Fruit fly (Drosophila melanogaster): ENCODE data around the gene CG42587.

- no peak for TF ChIP-seq HLH3B (GFP tag; IDR thresholded peaks at IDR 0.05)
- TF ChIP-seq CG18764 (GFP tag; optimal IDR thresholded peaks at IDR 0.05): no peak
- no peak for TF ChIP-seq onecut (GFP tag; IDR thresholded peaks at IDR 0.05)
- no peak for TF ChIP-seq CG13296 (GFP tag; optimal IDR thresholded peaks at IDR 0.05)
- no peak for TF ChIP-seq pzg (GFP tag; optimal IDR thresholded peaks at IDR 0.05)
- TF ChIP-seq CG8924 (tag; optimal IDR thresholded peaks at IDR 0.05): no peak
- no peak for TF ChIP-seq CG12155 (GFP tag; optimal IDR thresholded peaks at IDR 0.05)
- TF ChIP-seq ap (GFP tag; IDR thresholded peaks at IDR 0.05): no peak
- TF ChIP-seq jigr1 (GFP tag; IDR thresholded peaks at IDR 0.05): no peak
- TF ChIP-seq wdn (GFP tag; IDR thresholded peaks at IDR 0.05): no peak
- TF ChIP-seq CG8478 (optimal IDR thresholded peaks at IDR 0.05): no peak
- no peak for TF ChIP-seq CG6272 (GFP tag; IDR thresholded peaks at IDR 0.05)
These were observed 889 bp downstream of the CG42587 start, which contains the start of gene CG42681 for dm6 chr2L:14744121-14744520.

Data from whole organism, embryonic.